Fruit fly (Drosophila melanogaster) S2 (cell line): ENCODE data around the gene Pdk1.

Experiments used
- CG8478 ChIP-seq: fragments of >200 bp; optimal IDR thresholded peaks from 2 replicates; lab custom pipeline; 2018
- CTCF ChIP-seq, 2 experiments: fragments of >200 bp; optimal IDR thresholded peaks; 2 replicates each; lab custom pipeline; 2018

dm6 chr3L:153670-154069, 24.4 kb downstream of the Pdk1 start:
- TF ChIP-seq CG8478 (lab: Kevin White, UChicago), result no peak
- TF ChIP-seq CTCF (optimal IDR thresholded peaks at IDR 0.05; lab: Kevin White, UChicago), result no peak
